Fruit fly (Drosophila melanogaster) whole organism, prepupa: Measurements from ENCODE around the gene CG5946.

Experiments
- CG10631 ChIP-seq: fragments of 200-800 bp; sonication (Bioruptor generic); optimal IDR thresholded peaks from 2 replicates; lab custom pipeline; 2016; ENCODE audit warnings: missing biosample characterization, missing genetic modification characterization
- CG11902 ChIP-seq: fragments of 200-800 bp; sonication (Bioruptor generic); optimal IDR thresholded peaks from 3 replicates; lab custom pipeline; 2016; ENCODE audit warnings: missing biosample characterization, missing genetic modification characterization
- CG16779 ChIP-seq: fragments of 200-800 bp; sonication (Bioruptor generic); optimal IDR thresholded peaks from 3 replicates; lab custom pipeline; 2017; ENCODE audit warnings: missing biosample characterization, mild to moderate bottlenecking, missing genetic modification characterization
- CG6276 ChIP-seq: fragments of 200-800 bp; sonication (Bioruptor generic); optimal IDR thresholded peaks from 2 replicates; lab custom pipeline; 2017; ENCODE audit warnings: missing biosample characterization, mild to moderate bottlenecking, missing genetic modification characterization
- CG8632 ChIP-seq: fragments of 200-800 bp; sonication (Bioruptor generic); optimal IDR thresholded peaks from 3 replicates; lab custom pipeline; 2016; ENCODE audit warnings: missing biosample characterization, missing genetic modification characterization
- Ets96B ChIP-seq: fragments of 200-800 bp; optimal IDR thresholded peaks from 2 replicates; lab custom pipeline; 2019; ENCODE audit warnings: missing biosample characterization, mild to moderate bottlenecking, missing genetic modification characterization, moderate library complexity
- svp ChIP-seq: fragments of 200-800 bp; sonication (Bioruptor generic); peaks from one replicate; lab custom pipeline; 2016; ENCODE audit warnings: missing biosample characterization, missing genetic modification characterization

DNA sequence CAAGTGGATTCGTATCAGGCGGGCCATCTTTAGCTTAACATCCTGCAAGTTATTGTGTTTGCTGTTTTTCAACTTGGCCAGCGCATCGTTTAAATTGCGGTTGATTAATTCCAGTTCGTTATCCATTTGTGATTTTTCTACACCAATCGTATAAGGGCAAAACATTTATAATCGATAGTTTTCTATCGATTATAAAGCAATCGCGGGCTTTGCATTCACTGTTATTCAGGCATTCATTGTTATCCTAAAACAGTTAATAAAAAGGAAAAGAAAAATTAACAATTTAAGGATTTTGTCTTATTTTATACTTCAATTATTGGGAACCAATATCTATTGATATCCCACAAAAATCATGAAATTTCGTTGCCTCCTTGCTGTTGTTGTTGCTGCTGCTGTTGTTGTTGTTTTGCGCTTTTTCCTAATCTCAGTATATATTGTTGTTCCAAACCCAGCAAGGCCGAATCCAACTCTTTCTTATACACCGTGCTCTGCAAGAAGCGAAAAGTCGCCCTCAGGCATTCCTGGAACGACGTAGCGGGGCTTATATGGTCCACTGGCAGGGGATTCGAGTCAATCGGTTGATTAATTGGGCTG lies 3.6 kb upstream of the CG5946 start, which contains the start of gene CG32095:
- TF ChIP-seq svp (no peak), Ets96B (no peak), CG8632 (GFP tag; lab: Kevin White, UChicago) (no peak), CG11902 (no peak), CG10631 (no peak), CG16779 (tag; lab: Kevin White, UChicago) (no peak), CG6276 (GFP tag; lab: Kevin White, UChicago) (no peak)
